Fruit fly (Drosophila melanogaster) Kc167 (cell line): ENCODE data around the gene CG42366.

Experiments used
- psq ChIP-seq: fragments of >200 bp; optimal IDR thresholded peaks from 2 replicates; lab custom pipeline; 2017; ENCODE audit warnings: missing external identifiers
- ttk ChIP-seq: sonication (Bioruptor generic); optimal IDR thresholded peaks from 2 replicates; lab custom pipeline; 2017; ENCODE audit warnings: missing external identifiers

DNA sequence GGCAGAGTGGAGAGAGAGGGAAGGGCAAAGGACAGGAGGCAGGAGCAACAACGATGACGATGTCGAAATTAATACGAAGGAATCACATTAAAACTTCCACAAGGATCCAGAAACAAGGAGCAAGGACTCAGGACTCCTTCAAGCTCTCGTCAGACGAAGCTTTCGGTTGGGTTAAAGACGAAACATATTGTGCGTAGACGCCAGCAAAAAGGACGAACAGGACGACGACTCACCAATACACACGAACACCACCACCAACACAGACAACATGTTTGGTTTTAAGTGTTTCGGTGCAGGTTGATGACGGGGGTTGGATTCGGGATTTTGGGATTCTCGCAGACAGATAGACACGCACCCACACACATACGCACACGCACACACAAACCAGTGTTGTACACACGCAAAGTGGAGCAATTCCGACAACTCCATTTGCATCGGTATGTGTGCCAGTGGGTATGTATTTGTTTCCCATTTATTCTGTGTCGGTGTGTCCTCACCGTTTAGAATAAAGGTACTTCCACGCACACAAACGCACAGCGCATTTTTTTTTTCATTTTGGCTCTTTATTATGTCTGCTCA lies 42.5 kb upstream of the CG42366 start:
- TF ChIP-seq ttk (lab: Kevin White, UChicago) (no peak), psq (lab: Kevin White, UChicago) (no peak)
